Worm (Caenorhabditis elegans): ENCODE results near the gene pept-1.

Gene pept-1

DNA sequence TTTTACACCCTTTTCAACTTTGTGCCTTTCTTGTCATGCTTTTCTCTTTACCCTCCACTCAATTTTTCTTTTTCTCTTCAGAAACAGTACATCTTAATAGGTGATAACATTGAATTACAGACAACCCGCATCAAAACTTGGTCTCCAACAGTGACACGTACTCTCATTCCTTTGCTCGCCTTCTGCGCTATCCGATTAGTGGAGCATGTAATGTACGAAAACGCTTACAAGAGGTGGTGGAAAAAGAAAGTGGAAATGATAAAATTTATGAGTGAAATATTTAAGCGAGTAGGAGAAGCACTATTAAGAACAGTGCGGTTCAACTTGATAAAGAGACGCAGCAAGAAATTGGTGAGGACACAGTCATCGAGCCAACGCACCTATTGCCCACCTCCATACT is at the start of gene pept-1:
Gene pept-1 (plus strand): TSS at position 306 of the 400 bp plus-strand sequence.
- no peak for TF ChIP-seq unc-62 (GFP tag; optimal IDR thresholded peaks at IDR 0.05)
- peak; percentile 46 for TF ChIP-seq gmeb-1 (tag; optimal IDR thresholded peaks at IDR 0.05)
- TF ChIP-seq zag-1 (tag; optimal IDR thresholded peaks at IDR 0.05) = no peak
- no peak for TF ChIP-seq lin-13 (GFP tag; optimal IDR thresholded peaks at IDR 0.05)
- no peak for TF ChIP-seq ztf-1 (GFP tag; conservative IDR thresholded peaks at IDR 0.05)
- no peak for TF ChIP-seq unc-39 (tag; optimal IDR thresholded peaks at IDR 0.05)
- no peak for TF ChIP-seq nhr-12 (tag; optimal IDR thresholded peaks at IDR 0.05)
- TF ChIP-seq sma-9 (GFP tag; optimal IDR thresholded peaks at IDR 0.05) = peak; percentile 68
- TF ChIP-seq sma-9 (tag; optimal IDR thresholded peaks at IDR 0.05) = no peak
- no peak for TF ChIP-seq nhr-77 (tag; optimal IDR thresholded peaks at IDR 0.05)
- peak; percentile 63 for TF ChIP-seq F13H6.1 (tag; optimal IDR thresholded peaks at IDR 0.05)
- TF ChIP-seq ceh-16 (tag; optimal IDR thresholded peaks at IDR 0.05) = no peak
- no peak for TF ChIP-seq peb-1 (tag; optimal IDR thresholded peaks at IDR 0.05)
- peak; percentile 44 for TF ChIP-seq egl-27 (tag; optimal IDR thresholded peaks at IDR 0.05)
- no peak for TF ChIP-seq nhr-21 (tag; optimal IDR thresholded peaks at IDR 0.05)
- no peak for TF ChIP-seq dmd-4 (tag; optimal IDR thresholded peaks at IDR 0.05)
- TF ChIP-seq crh-2 (tag; optimal IDR thresholded peaks at IDR 0.05) = peak; percentile 70
- peak; percentile 92 for TF ChIP-seq fos-1 (tag; optimal IDR thresholded peaks at IDR 0.05)
- no peak for TF ChIP-seq sem-4 (tag; optimal IDR thresholded peaks at IDR 0.05)
- no peak for TF ChIP-seq nhr-25 (tag; optimal IDR thresholded peaks at IDR 0.05)
- no peak for TF ChIP-seq elt-1 (tag; optimal IDR thresholded peaks at IDR 0.05)
- no peak for TF ChIP-seq aly-2 (tag; optimal IDR thresholded peaks at IDR 0.05)
- TF ChIP-seq mab-5 (tag; optimal IDR thresholded peaks at IDR 0.05) = no peak
- no peak for TF ChIP-seq ZK546.5 (tag; optimal IDR thresholded peaks at IDR 0.05)

DNA sequence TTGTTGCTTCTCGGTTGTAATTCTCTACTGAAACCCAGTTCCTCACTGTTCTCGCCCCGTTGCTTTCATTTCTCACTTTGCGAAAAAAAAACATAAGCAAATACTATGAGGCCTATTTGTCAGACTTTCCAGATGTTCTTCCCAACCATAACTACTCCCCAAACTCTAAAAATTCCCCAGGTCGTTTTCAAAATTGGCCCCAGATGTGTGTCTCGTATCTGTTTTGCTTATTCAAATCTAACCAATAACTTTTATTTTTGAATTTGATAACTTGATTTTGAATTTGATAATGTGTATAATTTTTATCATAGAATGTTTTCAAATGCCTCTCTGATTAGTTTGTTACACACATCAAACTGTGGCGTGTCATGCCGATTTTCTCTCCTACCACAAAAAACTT is 48.9 kb upstream of the pept-1 start:
- TF ChIP-seq peb-1 (tag; optimal IDR thresholded peaks at IDR 0.05) (no peak), lin-39 (tag; optimal IDR thresholded peaks at IDR 0.05) (no peak), ceh-16 (tag; optimal IDR thresholded peaks at IDR 0.05) (no peak), zag-1 (tag; optimal IDR thresholded peaks at IDR 0.05) (no peak), unc-62 (GFP tag; optimal IDR thresholded peaks at IDR 0.05) (no peak), Y55F3AM.14 (GFP tag; optimal IDR thresholded peaks at IDR 0.05) (no peak), mab-5 (tag; optimal IDR thresholded peaks at IDR 0.05) (no peak), nhr-12 (tag; optimal IDR thresholded peaks at IDR 0.05) (no peak), lsy-2 (tag; optimal IDR thresholded peaks at IDR 0.05) (no peak), ceh-82 (tag; optimal IDR thresholded peaks at IDR 0.05) (no peak)

DNA sequence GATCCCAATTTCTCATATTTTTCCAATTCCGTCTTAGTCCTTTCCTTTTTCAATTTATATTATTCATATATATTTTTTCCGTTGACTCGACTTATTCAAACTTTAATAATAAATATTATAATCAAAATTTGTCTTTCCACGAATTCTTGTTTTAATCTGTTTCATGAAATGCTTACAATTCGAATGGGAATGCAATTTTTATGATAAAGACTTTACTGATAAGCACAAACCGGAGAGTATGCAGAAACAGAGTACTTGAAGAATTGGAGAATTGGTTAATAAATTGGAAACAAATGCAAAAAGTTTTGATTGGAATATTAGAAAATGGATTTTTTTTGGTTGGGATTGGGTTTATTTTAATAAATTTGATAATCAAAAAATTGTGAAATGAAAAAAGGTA is 48.4 kb upstream of the pept-1 start:
- TF ChIP-seq gmeb-1 (tag; optimal IDR thresholded peaks at IDR 0.05) (no peak), nhr-77 (tag; optimal IDR thresholded peaks at IDR 0.05) (no peak), lsy-2 (tag; optimal IDR thresholded peaks at IDR 0.05) (peak in 1 of 2 experiments; percentile 13), nhr-12 (tag; optimal IDR thresholded peaks at IDR 0.05) (no peak), lin-39 (tag; optimal IDR thresholded peaks at IDR 0.05) (no peak), nhr-25 (tag; optimal IDR thresholded peaks at IDR 0.05) (no peak), skn-1 (tag; optimal IDR thresholded peaks at IDR 0.05) (peak; percentile 90), fos-1 (tag; optimal IDR thresholded peaks at IDR 0.05) (peak; percentile 23), unc-39 (tag; optimal IDR thresholded peaks at IDR 0.05) (no peak), sma-9 (GFP tag; optimal IDR thresholded peaks at IDR 0.05) (no peak), sma-9 (tag; optimal IDR thresholded peaks at IDR 0.05) (no peak), ztf-1 (GFP tag; conservative IDR thresholded peaks at IDR 0.05) (no peak)

DNA sequence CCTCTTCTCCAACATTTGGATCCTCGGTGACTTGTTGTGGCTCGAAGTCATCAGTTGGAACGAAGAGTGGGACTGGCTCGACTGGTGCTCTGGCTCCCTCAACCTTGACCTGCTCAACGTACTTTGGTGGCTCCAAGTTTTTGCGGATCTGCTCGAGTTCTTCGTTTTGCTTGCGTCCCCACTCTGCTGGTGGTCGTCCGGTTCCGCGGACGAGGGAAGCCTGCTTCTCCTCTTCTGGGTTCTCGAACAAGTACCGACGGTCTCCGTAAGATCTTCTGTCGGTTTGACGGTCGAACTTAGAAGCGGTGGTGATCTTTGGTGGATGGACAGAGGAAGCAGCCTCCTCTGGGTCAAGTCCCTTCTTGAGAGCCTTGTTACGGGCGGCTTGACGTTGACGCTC is 48.0 kb upstream of the pept-1 start:
- TF ChIP-seq skn-1 (tag; optimal IDR thresholded peaks at IDR 0.05) = no peak
- no peak for TF ChIP-seq ztf-1 (GFP tag; conservative IDR thresholded peaks at IDR 0.05)
- TF ChIP-seq dmd-4 (tag; optimal IDR thresholded peaks at IDR 0.05) = no peak
- TF ChIP-seq elt-3 (tag; optimal IDR thresholded peaks at IDR 0.05) = no peak
- no peak for TF ChIP-seq ceh-82 (tag; optimal IDR thresholded peaks at IDR 0.05)
- no peak for TF ChIP-seq nhr-25 (tag; optimal IDR thresholded peaks at IDR 0.05)
- no peak for TF ChIP-seq mab-5 (tag; optimal IDR thresholded peaks at IDR 0.05)
- no peak for TF ChIP-seq F13H6.1 (tag; optimal IDR thresholded peaks at IDR 0.05)
- TF ChIP-seq unc-55 (GFP tag; optimal IDR thresholded peaks at IDR 0.05) = no peak
- no peak for TF ChIP-seq gmeb-1 (tag; optimal IDR thresholded peaks at IDR 0.05)
- TF ChIP-seq egl-27 (tag; optimal IDR thresholded peaks at IDR 0.05) = no peak
- no peak for TF ChIP-seq nhr-21 (tag; optimal IDR thresholded peaks at IDR 0.05)
- TF ChIP-seq R02D3.7 (tag; optimal IDR thresholded peaks at IDR 0.05) = no peak
- TF ChIP-seq sma-3 (GFP tag; optimal IDR thresholded peaks at IDR 0.05) = no peak
- no peak for TF ChIP-seq nhr-11 (tag; optimal IDR thresholded peaks at IDR 0.05)
- TF ChIP-seq blmp-1 (tag; optimal IDR thresholded peaks at IDR 0.05; ENCODE audit: insufficient read depth) = no peak
- no peak for TF ChIP-seq ztf-4 (tag; optimal IDR thresholded peaks at IDR 0.05)
